Worm (Caenorhabditis elegans): ENCODE results near the gene K10D11.2.

DNA sequence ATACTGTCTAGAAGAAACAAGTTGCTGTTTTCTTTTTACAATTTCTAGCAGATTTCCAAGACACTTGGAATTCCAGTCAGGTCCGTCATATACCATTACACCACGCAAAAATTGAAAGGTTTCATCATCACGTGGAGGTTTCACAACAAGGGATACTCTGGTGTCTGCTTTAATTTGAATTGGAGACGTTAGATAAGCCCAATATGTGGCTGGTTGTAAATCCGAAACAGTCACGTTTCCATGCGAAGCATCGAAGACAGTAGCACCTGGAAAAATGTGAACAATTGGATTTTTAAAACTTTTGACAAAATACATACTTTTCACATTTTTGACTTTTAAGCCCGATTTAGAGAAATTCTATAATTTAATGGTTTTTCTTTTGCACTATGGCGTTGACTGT is 11.9 kb downstream of the K10D11.2 start:
- TF ChIP-seq elt-2 (tag; optimal IDR thresholded peaks at IDR 0.05) (no peak), pha-4 (tag; optimal IDR thresholded peaks at IDR 0.05) (no peak), unc-62 (GFP tag; optimal IDR thresholded peaks at IDR 0.05) (no peak), lin-39 (tag; optimal IDR thresholded peaks at IDR 0.05) (no peak), elt-3 (tag; optimal IDR thresholded peaks at IDR 0.05) (no peak), nhr-77 (tag; optimal IDR thresholded peaks at IDR 0.05) (no peak)
